Fruit fly (Drosophila melanogaster) whole organism, embryonic: ENCODE measurements around the gene CG14400.

Experiments used
- ATbp ChIP-seq: fragments of 200-800 bp; sonication (Bioruptor generic); optimal IDR thresholded peaks from 2 replicates; lab custom pipeline; 2017; ENCODE audit warnings: missing biosample characterization, mild to moderate bottlenecking, missing genetic modification characterization, missing genetic modification reagents
- CG1024 ChIP-seq: fragments of 200-800 bp; sonication (Bioruptor generic); IDR thresholded peaks from 2 replicates; pipeline ENCODE4 v1.3.6; 2022; ENCODE audit warnings: missing biosample characterization, missing genetic modification characterization
- CG10431 ChIP-seq: fragments of 200-800 bp; sonication (Bioruptor generic); optimal IDR thresholded peaks from 3 replicates; lab custom pipeline; 2018; ENCODE audit warnings: missing biosample characterization, mild to moderate bottlenecking, missing genetic modification characterization
- CG10462 ChIP-seq: fragments of 200-800 bp; sonication (Bioruptor generic); optimal IDR thresholded peaks from 2 replicates; lab custom pipeline; 2016; ENCODE audit warnings: missing biosample characterization, missing genetic modification characterization
- CG12769 ChIP-seq: fragments of 200-800 bp; sonication (Bioruptor generic); optimal IDR thresholded peaks from 2 replicates; lab custom pipeline; 2019; ENCODE audit warnings: missing biosample characterization, mild to moderate bottlenecking, missing genetic modification characterization, moderate library complexity
- CG13424 ChIP-seq: fragments of 200-800 bp; sonication (Bioruptor generic); optimal IDR thresholded peaks from 2 replicates; lab custom pipeline; 2019; ENCODE audit warnings: missing biosample characterization, mild to moderate bottlenecking, missing genetic modification characterization, moderate library complexity
- CG18599 ChIP-seq: fragments of 200-800 bp; sonication (Bioruptor generic); optimal IDR thresholded peaks from 3 replicates; lab custom pipeline; 2017; ENCODE audit warnings: missing biosample characterization, missing genetic modification characterization, mild to moderate bottlenecking, moderate library complexity, missing genetic modification reagents
- CG18764 ChIP-seq: fragments of 200-800 bp; sonication (Bioruptor generic); optimal IDR thresholded peaks from 3 replicates; lab custom pipeline; 2016; ENCODE audit warnings: missing biosample characterization, missing genetic modification characterization
- CG2120 ChIP-seq: fragments of 200-800 bp; sonication (Bioruptor generic); optimal IDR thresholded peaks from 3 replicates; lab custom pipeline; 2016; ENCODE audit warnings: missing biosample characterization, missing genetic modification characterization
- CG2129 ChIP-seq: fragments of 200-800 bp; sonication (Bioruptor generic); IDR thresholded peaks from 2 replicates; pipeline ENCODE4 v1.3.6; 2022; ENCODE audit warnings: missing biosample characterization, missing genetic modification characterization; ENCODE audit not compliant: partially characterized antibody
- CG31365 ChIP-seq: fragments of 200-800 bp; sonication (Bioruptor generic); optimal IDR thresholded peaks from 2 replicates; lab custom pipeline; 2018; ENCODE audit warnings: missing biosample characterization, mild to moderate bottlenecking, missing genetic modification characterization
- CG31441 ChIP-seq: fragments of 200-800 bp; sonication (Bioruptor generic); IDR thresholded peaks from 2 replicates; pipeline ENCODE4 v1.3.6; 2022; ENCODE audit warnings: missing biosample characterization, missing genetic modification characterization
- CG3163 ChIP-seq: fragments of 200-800 bp; sonication (Bioruptor generic); optimal IDR thresholded peaks from 3 replicates; lab custom pipeline; 2016; ENCODE audit warnings: missing biosample characterization, missing genetic modification characterization
- CG4328 ChIP-seq: fragments of 200-800 bp; sonication (Bioruptor generic); optimal IDR thresholded peaks from 3 replicates; lab custom pipeline; 2017; ENCODE audit warnings: missing biosample characterization, missing genetic modification reagents, missing genetic modification characterization
- CG4360 ChIP-seq: fragments of 200-800 bp; sonication (Bioruptor generic); IDR thresholded peaks from 2 replicates; pipeline ENCODE4 v1.3.6; 2022; ENCODE audit warnings: missing biosample characterization, missing genetic modification characterization
- CG6175 ChIP-seq: fragments of 200-800 bp; sonication (Bioruptor generic); IDR thresholded peaks from 3 replicates; pipeline ENCODE4 v1.3.6; 2022; ENCODE audit warnings: missing biosample characterization, missing genetic modification characterization
- CG6791 ChIP-seq: fragments of 200-800 bp; sonication (Bioruptor generic); IDR thresholded peaks from 3 replicates; pipeline ENCODE4 v1.3.6; 2022; ENCODE audit warnings: missing biosample characterization, missing genetic modification characterization; ENCODE audit not compliant: partially characterized antibody
- CG7987 ChIP-seq: fragments of 200-800 bp; sonication (Bioruptor generic); optimal IDR thresholded peaks from 2 replicates; lab custom pipeline; 2018; ENCODE audit warnings: missing biosample characterization, mild to moderate bottlenecking, missing genetic modification characterization, moderate library complexity
- CG8290 ChIP-seq, 3 experiments: fragments of 200-800 bp; sonication (Bioruptor generic); optimal IDR thresholded peaks; 2 replicates each; lab custom pipeline; 2016 to 2019; ENCODE audit warnings: missing biosample characterization in 3 of 3, missing genetic modification characterization in 3 of 3, mild to moderate bottlenecking in 2 of 3, moderate library complexity in 1 of 3
- CG9932 ChIP-seq: fragments of 200-800 bp; sonication (Bioruptor generic); IDR thresholded peaks from 2 replicates; pipeline ENCODE4 v1.3.6; 2022; ENCODE audit warnings: missing biosample characterization, missing genetic modification characterization
- Doc3 ChIP-seq: fragments of 200-800 bp; sonication (Bioruptor generic); IDR thresholded peaks from 3 replicates; pipeline ENCODE4 v1.3.6; 2022; ENCODE audit warnings: missing biosample characterization, missing genetic modification characterization; ENCODE audit not compliant: partially characterized antibody
- ERR ChIP-seq: fragments of 200-800 bp; sonication (Bioruptor generic); optimal IDR thresholded peaks from 2 replicates; lab custom pipeline; 2016; ENCODE audit warnings: missing biosample characterization, missing genetic modification characterization
- Lhr ChIP-seq: fragments of 200-800 bp; sonication (Bioruptor generic); optimal IDR thresholded peaks from 3 replicates; lab custom pipeline; 2017; ENCODE audit warnings: mild to moderate bottlenecking, missing biosample characterization, missing genetic modification reagents, missing genetic modification characterization
- MTF-1 ChIP-seq: fragments of 200-800 bp; sonication (Bioruptor generic); optimal IDR thresholded peaks from 2 replicates; lab custom pipeline; 2018; ENCODE audit warnings: missing biosample characterization, mild to moderate bottlenecking, missing genetic modification characterization, borderline replicate concordance
- Max ChIP-seq: fragments of 200-800 bp; sonication (Bioruptor generic); optimal IDR thresholded peaks from 2 replicates; lab custom pipeline; 2016; ENCODE audit warnings: missing biosample characterization, mild to moderate bottlenecking, missing genetic modification characterization
- Med ChIP-seq: fragments of 200-800 bp; sonication (Bioruptor generic); peaks from one replicate; lab custom pipeline; 2016; ENCODE audit warnings: missing biosample characterization, missing genetic modification characterization, mild to moderate bottlenecking, inconsistent platforms, moderate library complexity
- Oaz ChIP-seq: fragments of 200-800 bp; sonication (Bioruptor generic); IDR thresholded peaks from 2 replicates; pipeline ENCODE4 v1.3.6; 2022; ENCODE audit warnings: missing biosample characterization, missing genetic modification characterization
- Opbp ChIP-seq: fragments of 200-800 bp; sonication (Bioruptor generic); IDR thresholded peaks from 3 replicates; pipeline ENCODE4 v1.3.6; 2022; ENCODE audit warnings: missing biosample characterization, missing genetic modification characterization; ENCODE audit not compliant: partially characterized antibody
- aop ChIP-seq: fragments of 200-800 bp; sonication (Bioruptor generic); IDR thresholded peaks from 2 replicates; pipeline ENCODE4 v1.3.6; 2022; ENCODE audit warnings: missing biosample characterization, missing genetic modification characterization
- bsh ChIP-seq, 2 experiments: fragments of 200-800 bp; sonication (Bioruptor generic); optimal IDR thresholded peaks; 2 replicates each; lab custom pipeline; 2017 to 2018; ENCODE audit warnings: mild to moderate bottlenecking in 2 of 2, missing biosample characterization in 2 of 2, missing genetic modification characterization in 2 of 2, moderate library complexity in 1 of 2
- chinmo ChIP-seq: fragments of 200-800 bp; sonication (Bioruptor generic); IDR thresholded peaks from 4 replicates; pipeline ENCODE4 v1.3.6; 2022; ENCODE audit warnings: missing biosample characterization, missing genetic modification characterization; ENCODE audit not compliant: partially characterized antibody
- dm ChIP-seq: fragments of 200-800 bp; sonication (Bioruptor generic); optimal IDR thresholded peaks from 3 replicates; lab custom pipeline; 2016; ENCODE audit warnings: missing biosample characterization, missing genetic modification characterization
- gem ChIP-seq: fragments of 200-800 bp; sonication (Bioruptor generic); optimal IDR thresholded peaks from 2 replicates; lab custom pipeline; 2019; ENCODE audit warnings: missing biosample characterization, mild to moderate bottlenecking, missing genetic modification characterization, moderate library complexity
- grn ChIP-seq: fragments of 200-800 bp; sonication (Bioruptor generic); optimal IDR thresholded peaks from 3 replicates; lab custom pipeline; 2017; ENCODE audit warnings: missing biosample characterization, missing genetic modification characterization
- insv ChIP-seq, 2 experiments: fragments of 200-800 bp; sonication (Bioruptor generic); optimal IDR thresholded peaks; 3 replicates each; lab custom pipeline; 2016 to 2018; ENCODE audit warnings: missing biosample characterization in 2 of 2, missing genetic modification characterization in 2 of 2
- jumu ChIP-seq: fragments of 200-800 bp; sonication (Bioruptor generic); optimal IDR thresholded peaks from 3 replicates; lab custom pipeline; 2016; ENCODE audit warnings: missing biosample characterization, missing genetic modification characterization
- kah ChIP-seq: fragments of 200-800 bp; sonication (Bioruptor generic); optimal IDR thresholded peaks from 2 replicates; lab custom pipeline; 2018; ENCODE audit warnings: missing biosample characterization, mild to moderate bottlenecking, missing genetic modification characterization
- kni ChIP-seq: fragments of 200-800 bp; sonication (Bioruptor generic); optimal IDR thresholded peaks from 3 replicates; lab custom pipeline; 2017; ENCODE audit warnings: mild to moderate bottlenecking, missing biosample characterization, missing genetic modification reagents, missing genetic modification characterization
- oc ChIP-seq: fragments of 200-800 bp; sonication (Bioruptor generic); optimal IDR thresholded peaks from 2 replicates; lab custom pipeline; 2018; ENCODE audit warnings: missing biosample characterization, mild to moderate bottlenecking, missing genetic modification characterization, moderate library complexity
- seq ChIP-seq: fragments of 200-800 bp; sonication (Bioruptor generic); IDR thresholded peaks from 2 replicates; pipeline ENCODE4 v1.3.6; 2022; ENCODE audit warnings: missing biosample characterization, missing genetic modification characterization
- slbo ChIP-seq: fragments of 200-800 bp; sonication (Bioruptor generic); IDR thresholded peaks from 2 replicates; pipeline ENCODE4 v1.3.6; 2022; ENCODE audit warnings: missing biosample characterization, missing genetic modification characterization
- sob ChIP-seq: fragments of 200-800 bp; sonication (Bioruptor generic); IDR thresholded peaks from 2 replicates; pipeline ENCODE4 v1.3.6; 2022; ENCODE audit warnings: missing biosample characterization, missing genetic modification characterization
- ssp ChIP-seq: fragments of 200-800 bp; sonication (Bioruptor generic); IDR thresholded peaks from 2 replicates; pipeline ENCODE4 v1.3.6; 2022; ENCODE audit warnings: missing biosample characterization, missing genetic modification characterization
- tna ChIP-seq: fragments of 200-800 bp; sonication (Bioruptor generic); IDR thresholded peaks from 2 replicates; pipeline ENCODE4 v1.3.6; 2022; ENCODE audit warnings: missing biosample characterization, missing genetic modification characterization; ENCODE audit not compliant: partially characterized antibody
- z ChIP-seq: fragments of 200-800 bp; sonication (Bioruptor generic); IDR thresholded peaks from 3 replicates; pipeline ENCODE4 v1.3.6; 2022; ENCODE audit warnings: missing biosample characterization, missing genetic modification characterization

The CG14400 gene

DNA sequence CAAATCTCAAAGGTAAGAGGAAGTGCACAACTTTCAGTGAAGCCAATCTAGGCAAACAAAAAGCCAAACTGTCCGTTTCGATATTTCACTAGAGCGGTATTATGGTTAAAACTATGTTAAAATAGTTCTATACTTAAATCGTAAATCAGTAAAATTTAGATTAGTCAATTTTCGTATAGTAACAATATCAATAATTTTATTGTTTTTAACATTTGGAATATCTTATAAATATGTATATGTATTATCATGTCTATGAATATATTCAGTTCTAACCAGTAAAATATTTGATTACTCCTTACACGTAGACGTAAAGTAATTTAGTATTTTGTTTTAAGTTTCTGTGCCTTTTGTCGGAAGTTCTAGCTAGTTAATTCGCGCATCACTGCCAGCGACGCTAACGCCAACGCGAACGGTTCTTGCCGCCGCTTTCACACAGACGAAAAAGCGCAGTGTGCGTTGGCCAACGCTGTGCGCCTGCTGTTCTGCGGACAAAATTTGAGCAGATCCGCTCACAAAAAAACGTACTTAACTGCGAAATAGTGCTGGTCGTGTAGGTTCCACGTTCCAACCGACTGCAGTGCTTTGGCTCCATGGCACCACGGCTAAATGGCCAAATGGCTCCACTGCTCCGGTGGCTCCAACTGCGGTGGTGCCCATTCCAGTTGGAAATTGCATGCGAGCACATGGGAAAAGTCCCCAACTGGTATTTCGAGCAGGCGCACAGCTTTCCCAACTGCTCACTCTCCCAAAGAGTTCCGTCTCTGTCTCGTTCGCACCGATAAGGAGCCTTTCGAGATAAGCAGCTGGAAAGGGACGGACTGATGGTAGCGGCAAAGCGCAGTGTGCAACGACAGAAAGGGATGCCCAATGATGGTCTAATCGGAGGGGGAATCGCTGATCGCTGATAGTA is 34.2 kb downstream of the CG14400 start (continued):
- TF ChIP-seq dm (GFP tag; lab: Kevin White, UChicago): peak; percentile 85
- peak; percentile 98; the same call in 3 of the 4 replicates for TF ChIP-seq chinmo (GFP tag; lab: Robert Waterston, UW)
- no peak for TF ChIP-seq seq (GFP tag; lab: Robert Waterston, UW)
- TF ChIP-seq MTF-1: peak; percentile 31
- peak; percentile 46 for TF ChIP-seq sob
- peak; percentile 54 for TF ChIP-seq oc (tag; lab: Kevin White, UChicago)
- peak; percentile 55; the same call in 1 of the 3 replicates for TF ChIP-seq CG6791 (GFP tag; lab: Robert Waterston, UW)
- TF ChIP-seq CG1024 (GFP tag; lab: Robert Waterston, UW): 0 out of 2 replicates have a peak, but pooled peaks have one; percentile 13
- TF ChIP-seq grn (GFP tag; lab: Kevin White, UChicago): peak; percentile 100
- peak; percentile 91 for TF ChIP-seq kni (GFP tag; lab: Kevin White, UChicago)
- TF ChIP-seq CG18599 (GFP tag; lab: Kevin White, UChicago): peak; percentile 33
- peak; percentile 1 for TF ChIP-seq CG2120 (GFP tag; lab: Kevin White, UChicago)
- peak; percentile 29; the same call in 1 of the 2 replicates for TF ChIP-seq ssp (GFP tag; lab: Robert Waterston, UW)
- TF ChIP-seq slbo (GFP tag; lab: Robert Waterston, UW): peak; percentile 29; the same call in 1 of the 2 replicates
- TF ChIP-seq CG10431 (GFP tag; lab: Kevin White, UChicago): peak; percentile 79
- TF ChIP-seq Max (GFP tag; lab: Kevin White, UChicago): peak; percentile 13
- peak; percentile 34 for TF ChIP-seq kah (GFP tag; lab: Kevin White, UChicago)
- TF ChIP-seq CG9932 (GFP tag; lab: Robert Waterston, UW): peak; percentile 45
- TF ChIP-seq Opbp (GFP tag; lab: Robert Waterston, UW): no peak
- TF ChIP-seq Oaz (GFP tag; lab: Robert Waterston, UW): peak; percentile 23; the same call in 1 of the 2 replicates
- TF ChIP-seq insv (GFP tag; optimal IDR thresholded peaks at IDR 0.05; lab: Kevin White, UChicago): peak in 1 of 2 experiments; percentile 90
- 0 out of 2 replicates have a peak, but pooled peaks have one; percentile 12 for TF ChIP-seq CG2129
- TF ChIP-seq ERR (GFP tag; lab: Kevin White, UChicago): peak; percentile 52
- peak; percentile 63; the same call in 1 of the 3 replicates for TF ChIP-seq z (GFP tag; lab: Robert Waterston, UW)
- no peak for TF ChIP-seq jumu (GFP tag; lab: Kevin White, UChicago)
- TF ChIP-seq CG12769: peak; percentile 94
- peak; percentile 70; the same call in 1 of the 3 replicates for TF ChIP-seq CG6175 (GFP tag; lab: Robert Waterston, UW)
- TF ChIP-seq CG8290 (GFP tag; optimal IDR thresholded peaks at IDR 0.05; lab: Kevin White, UChicago): no peak
- TF ChIP-seq CG8290 (tag; optimal IDR thresholded peaks at IDR 0.05; lab: Kevin White, UChicago): peak in 1 of 2 experiments; percentile 53
- no peak for TF ChIP-seq bsh (GFP tag; optimal IDR thresholded peaks at IDR 0.05; lab: Kevin White, UChicago)
- peak; percentile 74 for TF ChIP-seq CG3163
- peak; percentile 16 for TF ChIP-seq CG7987 (GFP tag; lab: Kevin White, UChicago)
- peak; percentile 2 for TF ChIP-seq ATbp
- peak; percentile 63 for TF ChIP-seq gem (tag; lab: Kevin White, UChicago)
- no peak for TF ChIP-seq Doc3 (GFP tag; lab: Robert Waterston, UW)
- peak; percentile 45 for TF ChIP-seq CG31365 (tag; lab: Kevin White, UChicago)
- TF ChIP-seq aop (GFP tag; lab: Robert Waterston, UW): no peak
- peak; percentile 59; the same call in 1 of the 2 replicates for TF ChIP-seq CG31441 (GFP tag; lab: Robert Waterston, UW)
- TF ChIP-seq tna (GFP tag; lab: Robert Waterston, UW): peak; percentile 66
- 0 out of 2 replicates have a peak, but pooled peaks have one; percentile 31 for TF ChIP-seq CG4360 (GFP tag; lab: Robert Waterston, UW)
- TF ChIP-seq Med: peak; percentile 83
- no peak for TF ChIP-seq CG18764 (GFP tag; lab: Kevin White, UChicago)
- peak; percentile 11 for TF ChIP-seq CG4328
- TF ChIP-seq CG13424 (tag; lab: Kevin White, UChicago): peak; percentile 18
- peak; percentile 4 for TF ChIP-seq CG10462 (GFP tag; lab: Kevin White, UChicago)
- peak; percentile 64 for TF ChIP-seq Lhr (GFP tag; lab: Kevin White, UChicago)
